Fruit fly (Drosophila melanogaster): ENCODE measurements around the gene CG31909.

The CG31909 gene

dm6 chr2L:7270270-7270669 lies 13.0 kb downstream of the CG31909 start (continued):
- TF ChIP-seq CG8119 (GFP tag; IDR thresholded peaks at IDR 0.05) (0 out of 3 replicates have a peak, but pooled peaks have one; percentile 37), topi (GFP tag; optimal IDR thresholded peaks at IDR 0.05) (peak; percentile 23), CG6276 (GFP tag; optimal IDR thresholded peaks at IDR 0.05) (no peak), CG34406 (GFP tag; optimal IDR thresholded peaks at IDR 0.05) (peak; percentile 8), eg (GFP tag; IDR thresholded peaks at IDR 0.05) (0 out of 3 replicates have a peak, but pooled peaks have one; percentile 21), Blimp-1 (GFP tag; optimal IDR thresholded peaks at IDR 0.05) (no peak), Hr4 (GFP tag; optimal IDR thresholded peaks at IDR 0.05) (peak; percentile 46), dac (GFP tag; optimal IDR thresholded peaks at IDR 0.05) (no peak), CG16779 (tag; optimal IDR thresholded peaks at IDR 0.05) (no peak), OdsH (GFP tag; optimal IDR thresholded peaks at IDR 0.05) (peak; percentile 46), CG3919 (GFP tag; optimal IDR thresholded peaks at IDR 0.05) (peak; percentile 47), CG6854 (GFP tag; optimal IDR thresholded peaks at IDR 0.05) (no peak), dsx (GFP tag; optimal IDR thresholded peaks at IDR 0.05; ENCODE audit: poor library complexity, severe bottlenecking) (no peak), Gug (GFP tag; IDR thresholded peaks at IDR 0.05) (no peak), Hr39 (GFP tag; optimal IDR thresholded peaks at IDR 0.05) (peak; percentile 18), CG11294 (GFP tag; IDR thresholded peaks at IDR 0.05) (no peak), Sox15 (GFP tag; optimal IDR thresholded peaks at IDR 0.05) (no peak), fd85E (GFP tag; optimal IDR thresholded peaks at IDR 0.05) (no peak), Eip75B (GFP tag; optimal IDR thresholded peaks at IDR 0.05) (no peak), CG6163 (GFP tag; IDR thresholded peaks at IDR 0.05) (peak; percentile 17; the same call in 1 of the 3 replicates), Sox102F (GFP tag; optimal IDR thresholded peaks at IDR 0.05) (peak; percentile 12), acj6 (GFP tag; optimal IDR thresholded peaks at IDR 0.05) (peak; percentile 37), CG15336 (GFP tag; IDR thresholded peaks at IDR 0.05) (peak; percentile 28; the same call in 1 of the 2 replicates), ss (GFP tag; optimal IDR thresholded peaks at IDR 0.05) (no peak), pdm3 (GFP tag; optimal IDR thresholded peaks at IDR 0.05) (peak; percentile 22), spab (GFP tag; optimal IDR thresholded peaks at IDR 0.05) (no peak), CG10631 (GFP tag; optimal IDR thresholded peaks at IDR 0.05) (peak; percentile 15), achi (GFP tag; optimal IDR thresholded peaks at IDR 0.05) (peak; percentile 17), CG8319 (GFP tag; optimal IDR thresholded peaks at IDR 0.05) (no peak), vri (GFP tag; optimal IDR thresholded peaks at IDR 0.05) (no peak), cyc (GFP tag; optimal IDR thresholded peaks at IDR 0.05) (peak; percentile 23), Eip78C (GFP tag) (peak; percentile 82), CG7368 (GFP tag; optimal IDR thresholded peaks at IDR 0.05) (no peak), Ets21C (GFP tag; optimal IDR thresholded peaks at IDR 0.05) (no peak), salr (GFP tag; optimal IDR thresholded peaks at IDR 0.05) (no peak), fd59A (GFP tag; optimal IDR thresholded peaks at IDR 0.05) (no peak), Lpt (GFP tag; optimal IDR thresholded peaks at IDR 0.05) (peak; percentile 8), Hr38 (GFP tag; optimal IDR thresholded peaks at IDR 0.05) (no peak)

dm6 chr2L:7272452-7272851 lies 15.1 kb downstream of the CG31909 start:
- no peak for TF ChIP-seq topi (GFP tag; optimal IDR thresholded peaks at IDR 0.05)

dm6 chr2L:7277017-7277416 lies 19.7 kb downstream of the CG31909 start, which contains the start of gene Wnt4:
Wnt4 (minus strand) TSS chr2L:7277171.
- TF ChIP-seq Blimp-1 (GFP tag; optimal IDR thresholded peaks at IDR 0.05) (no peak), CG16779 (tag; optimal IDR thresholded peaks at IDR 0.05) (no peak), CG3919 (GFP tag; optimal IDR thresholded peaks at IDR 0.05) (peak; percentile 91), eg (GFP tag; IDR thresholded peaks at IDR 0.05) (peak; percentile 40; the same call in 1 of the 3 replicates), Eip78C (GFP tag) (no peak), CG6163 (GFP tag; IDR thresholded peaks at IDR 0.05) (peak; percentile 12; the same call in 1 of the 3 replicates), dsx (GFP tag; optimal IDR thresholded peaks at IDR 0.05; ENCODE audit: poor library complexity, severe bottlenecking) (peak; percentile 22), spab (GFP tag; optimal IDR thresholded peaks at IDR 0.05) (no peak), Sox14 (GFP tag; optimal IDR thresholded peaks at IDR 0.05) (no peak), ss (GFP tag; optimal IDR thresholded peaks at IDR 0.05) (peak in 1 of 2 experiments; percentile 8), fkh (GFP tag; optimal IDR thresholded peaks at IDR 0.05) (no peak), CG11902 (GFP tag; optimal IDR thresholded peaks at IDR 0.05) (no peak), Lpt (GFP tag; optimal IDR thresholded peaks at IDR 0.05) (peak; percentile 5)
